Worm (Caenorhabditis elegans) whole organism, midembryonic: Measurements from ENCODE around the gene gpcp-1.

Experiments
- T22C8.4 ChIP-seq: fragments of 200-800 bp; sonication (Bioruptor generic); IDR thresholded peaks from 2 replicates; pipeline ENCODE4 v1.3.6; 2022; ENCODE audit warnings: missing genetic modification characterization, missing compliant biosample characterization
- cog-1 ChIP-seq: sonication (generic microtip); optimal IDR thresholded peaks from 2 replicates; lab custom pipeline; 2016; ENCODE audit warnings: missing genetic modification characterization, missing compliant biosample characterization
- flt-1 ChIP-seq: fragments of 200-800 bp; sonication (Bioruptor generic); IDR thresholded peaks from 2 replicates; pipeline ENCODE4 v1.3.6; 2022; ENCODE audit warnings: missing genetic modification characterization, missing compliant biosample characterization
- klf-2 ChIP-seq: fragments of 200-800 bp; sonication (Bioruptor generic); conservative IDR thresholded peaks from 2 replicates; pipeline ENCODE4 v1.3.6; 2022; ENCODE audit warnings: missing genetic modification reagents, missing genetic modification characterization, missing compliant biosample characterization
- med-1 ChIP-seq: sonication (generic microtip); optimal IDR thresholded peaks from 2 replicates; lab custom pipeline; 2017; ENCODE audit warnings: missing genetic modification characterization, mild to moderate bottlenecking, missing compliant biosample characterization, antibody characterized with exemption, missing genetic modification reagents; ENCODE audit not compliant: insufficient read depth
- ref-1 ChIP-seq: fragments of 200-800 bp; sonication (Bioruptor generic); conservative IDR thresholded peaks from 2 replicates; pipeline ENCODE4 v1.3.6; 2022; ENCODE audit warnings: missing genetic modification reagents, missing genetic modification characterization, missing compliant biosample characterization
- tab-1 ChIP-seq: fragments of 200-800 bp; sonication (Bioruptor generic); IDR thresholded peaks from 2 replicates; pipeline ENCODE4 v1.3.6; 2022; ENCODE audit warnings: missing genetic modification characterization, missing compliant biosample characterization
- ztf-23 ChIP-seq: fragments of 200-800 bp; sonication (Bioruptor generic); IDR thresholded peaks from 2 replicates; pipeline ENCODE4 v1.3.6; 2022; ENCODE audit warnings: missing genetic modification reagents, missing genetic modification characterization, missing compliant biosample characterization
- ztf-29 ChIP-seq: fragments of 200-800 bp; sonication (Bioruptor generic); IDR thresholded peaks from 2 replicates; pipeline ENCODE4 v1.3.6; 2022; ENCODE audit warnings: missing genetic modification reagents, missing genetic modification characterization, missing compliant biosample characterization

DNA sequence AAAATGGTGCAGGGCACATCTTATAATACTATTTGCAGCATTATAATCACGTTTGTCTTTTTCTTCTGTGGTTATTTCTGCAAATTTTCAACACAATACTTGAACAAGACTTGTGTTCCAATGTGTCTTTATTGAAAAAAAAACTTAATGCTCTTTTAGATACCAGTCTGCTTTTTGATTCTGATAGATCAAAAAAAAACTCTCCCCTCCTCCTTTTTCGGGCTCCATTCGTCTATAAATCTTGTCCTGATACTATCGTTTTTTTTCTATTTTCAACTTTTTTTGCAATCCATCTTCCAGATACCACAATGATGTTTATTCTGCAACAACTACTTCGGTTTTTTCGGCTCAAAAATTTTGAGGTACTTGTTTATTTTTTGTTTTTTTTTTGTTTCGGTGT is 29.6 kb downstream of the gpcp-1 start, which contains the start of gene twk-16:
- TF ChIP-seq T22C8.4 (no peak), flt-1 (GFP tag; lab: Robert Waterston, UW) (no peak), med-1 (GFP tag; lab: Kevin White, UChicago) (no peak), ztf-23 (GFP tag; lab: Robert Waterston, UW) (no peak), tab-1 (GFP tag; lab: Robert Waterston, UW) (no peak), klf-2 (GFP tag; lab: Robert Waterston, UW) (no peak), ztf-29 (no peak), ref-1 (GFP tag; lab: Robert Waterston, UW) (no peak), cog-1 (tag; lab: Kevin White, UChicago) (no peak)
